Worm (Caenorhabditis elegans): ENCODE data around the gene lec-10.

- TF ChIP-seq dpl-1 (GFP tag; optimal IDR thresholded peaks at IDR 0.05) (no peak), K12H6.12 (tag; optimal IDR thresholded peaks at IDR 0.05) (no peak), bed-1 (GFP tag; IDR thresholded peaks at IDR 0.05) (no peak), unc-62 (GFP tag; optimal IDR thresholded peaks at IDR 0.05) (no peak), sea-2 (GFP tag; IDR thresholded peaks at IDR 0.05) (no peak), ceh-40 (GFP tag; IDR thresholded peaks at IDR 0.05) (no peak)
Observed at ce11 chrV:6485109-6485508, 3.8 kb downstream of the lec-10 start.

Measured in whole organism, young adult.